Fruit fly (Drosophila melanogaster): ENCODE measurements around the gene rn.
A peak's percentile ranks its signal among the peaks of the same experiment; 100 is the strongest.

The rn gene

dm6 chr3R:7334613-7335012, 25.2 kb upstream of the rn start:
- TF ChIP-seq tin (GFP tag; optimal IDR thresholded peaks at IDR 0.05) (no peak), ato (GFP tag; IDR thresholded peaks at IDR 0.05; ENCODE audit: partially characterized antibody) (no peak), CG11093 (GFP tag; IDR thresholded peaks at IDR 0.05) (no peak), nmo (GFP tag; optimal IDR thresholded peaks at IDR 0.05) (peak; percentile 4), lab (GFP tag; optimal IDR thresholded peaks at IDR 0.05) (peak; percentile 66), org-1 (GFP tag; optimal IDR thresholded peaks at IDR 0.05) (no peak), CG9437 (GFP tag; optimal IDR thresholded peaks at IDR 0.05) (no peak), Optix (GFP tag; IDR thresholded peaks at IDR 0.05) (no peak), H15 (GFP tag; IDR thresholded peaks at IDR 0.05) (no peak), CG12155 (GFP tag; optimal IDR thresholded peaks at IDR 0.05) (no peak), mirr (GFP tag; optimal IDR thresholded peaks at IDR 0.05) (no peak), chinmo (GFP tag; IDR thresholded peaks at IDR 0.05; ENCODE audit: partially characterized antibody) (no peak), ac (GFP tag; optimal IDR thresholded peaks at IDR 0.05) (no peak), Dip2 (GFP tag; IDR thresholded peaks at IDR 0.05) (no peak), CrebB (tag; optimal IDR thresholded peaks at IDR 0.05) (no peak), Pdp1 (GFP tag; optimal IDR thresholded peaks at IDR 0.05) (no peak), dan (GFP tag; IDR thresholded peaks at IDR 0.05) (no peak), D19B (GFP tag; optimal IDR thresholded peaks at IDR 0.05) (no peak), wor (GFP tag; IDR thresholded peaks at IDR 0.05) (no peak), emc (GFP tag; optimal IDR thresholded peaks at IDR 0.05) (no peak), H2.0 (GFP tag; IDR thresholded peaks at IDR 0.05) (no peak), Sox102F (GFP tag; optimal IDR thresholded peaks at IDR 0.05) (peak; percentile 40), Xrp1 (GFP tag; IDR thresholded peaks at IDR 0.05) (no peak), Spps (tag; optimal IDR thresholded peaks at IDR 0.05) (no peak), Sry-δ (GFP tag; optimal IDR thresholded peaks at IDR 0.05) (no peak), dmrt11E (tag; optimal IDR thresholded peaks at IDR 0.05) (no peak), slbo (GFP tag; IDR thresholded peaks at IDR 0.05) (peak; percentile 39; the same call in 1 of the 2 replicates), Oli (tag; optimal IDR thresholded peaks at IDR 0.05) (peak; percentile 14), CG2116 (GFP tag; optimal IDR thresholded peaks at IDR 0.05) (no peak), Hmr (GFP tag; optimal IDR thresholded peaks at IDR 0.05) (peak; percentile 54), BtbVII (GFP tag; optimal IDR thresholded peaks at IDR 0.05) (no peak), NK7.1 (GFP tag; optimal IDR thresholded peaks at IDR 0.05) (no peak), vfl (GFP tag; optimal IDR thresholded peaks at IDR 0.05) (no peak), lmd (GFP tag; IDR thresholded peaks at IDR 0.05) (no peak), Ada2b (GFP tag; IDR thresholded peaks at IDR 0.05) (no peak), gsb (GFP tag; IDR thresholded peaks at IDR 0.05) (no peak), prd (optimal IDR thresholded peaks at IDR 0.05) (no peak), prd (GFP tag; IDR thresholded peaks at IDR 0.05) (0 out of 3 replicates have a peak, but pooled peaks have one; percentile 18), tap (tag; optimal IDR thresholded peaks at IDR 0.05) (no peak), Bgb (GFP tag; IDR thresholded peaks at IDR 0.05; ENCODE audit: partially characterized antibody) (no peak), psq (GFP tag; optimal IDR thresholded peaks at IDR 0.05) (no peak), ash1 (GFP tag; optimal IDR thresholded peaks at IDR 0.05) (no peak), kay (GFP tag; optimal IDR thresholded peaks at IDR 0.05) (no peak), PHDP (tag; optimal IDR thresholded peaks at IDR 0.05) (no peak), Asciz (GFP tag; optimal IDR thresholded peaks at IDR 0.05) (no peak), CG10267 (tag; optimal IDR thresholded peaks at IDR 0.05) (no peak), corto (GFP tag; optimal IDR thresholded peaks at IDR 0.05) (no peak), Opbp (GFP tag; IDR thresholded peaks at IDR 0.05; ENCODE audit: partially characterized antibody) (no peak), CG43689 (GFP tag; IDR thresholded peaks at IDR 0.05) (no peak), Atf3 (GFP tag; optimal IDR thresholded peaks at IDR 0.05) (no peak), Hsf (GFP tag; optimal IDR thresholded peaks at IDR 0.05) (no peak), pzg (GFP tag; optimal IDR thresholded peaks at IDR 0.05) (no peak)
